Worm (Caenorhabditis elegans) whole organism, L4 larva: ENCODE data around the gene clh-3.

Experiments used
- D1046.2 ChIP-seq: fragments of 200-800 bp; sonication (Bioruptor generic); IDR thresholded peaks from 2 replicates; pipeline ENCODE4 v1.3.6; 2022; ENCODE audit warnings: missing genetic modification characterization, missing compliant biosample characterization
- T20F7.1 ChIP-seq: fragments of 200-800 bp; sonication (Bioruptor generic); optimal IDR thresholded peaks from 2 replicates; lab custom pipeline; 2018; ENCODE audit warnings: mild to moderate bottlenecking, missing genetic modification characterization, missing compliant biosample characterization
- Y105C5A.15 ChIP-seq: fragments of 200-800 bp; sonication (Bioruptor generic); IDR thresholded peaks from 2 replicates; pipeline ENCODE4 v1.3.6; 2022; ENCODE audit warnings: missing genetic modification characterization, missing compliant biosample characterization
- Y48G9A.11 ChIP-seq: fragments of 200-800 bp; sonication (Bioruptor generic); IDR thresholded peaks from 2 replicates; pipeline ENCODE4 v1.3.6; 2022; ENCODE audit warnings: missing genetic modification reagents, missing genetic modification characterization, missing compliant biosample characterization
- Y5F2A.4 ChIP-seq: fragments of 200-800 bp; sonication (Bioruptor generic); optimal IDR thresholded peaks from 2 replicates; lab custom pipeline; 2018; ENCODE audit warnings: mild to moderate bottlenecking, missing genetic modification characterization, missing compliant biosample characterization
- ZK337.2 ChIP-seq: fragments of 200-800 bp; sonication (Bioruptor generic); IDR thresholded peaks from 2 replicates; pipeline ENCODE4 v1.3.6; 2022; ENCODE audit warnings: missing genetic modification reagents, missing genetic modification characterization, missing compliant biosample characterization
- aly-2 ChIP-seq: sonication (generic microtip); optimal IDR thresholded peaks from 2 replicates; lab custom pipeline; 2018; ENCODE audit warnings: missing biosample characterization, missing genetic modification characterization
- ama-1 ChIP-seq: fragments of 150-350 bp; optimal IDR thresholded peaks from 2 replicates; lab custom pipeline; 2014; ENCODE audit warnings: inconsistent platforms, mixed read lengths
- ceh-32 ChIP-seq: sonication (generic microtip); optimal IDR thresholded peaks from 2 replicates; lab custom pipeline; 2016; ENCODE audit warnings: mild to moderate bottlenecking, missing genetic modification characterization, missing compliant biosample characterization; ENCODE audit not compliant: poor library complexity
- ceh-44 ChIP-seq: fragments of 200-800 bp; sonication (Bioruptor generic); IDR thresholded peaks from 2 replicates; pipeline ENCODE4 v1.3.6; 2022; ENCODE audit warnings: missing genetic modification reagents, missing genetic modification characterization, missing compliant biosample characterization
- ceh-82 ChIP-seq: sonication (generic microtip); optimal IDR thresholded peaks from 2 replicates; lab custom pipeline; 2017; ENCODE audit warnings: missing biosample characterization, missing genetic modification characterization
- ces-1 ChIP-seq: fragments of 150-350 bp; sonication (generic microtip); optimal IDR thresholded peaks from 4 replicates; lab custom pipeline; 2014; ENCODE audit warnings: missing biosample characterization, missing genetic modification reagents, missing genetic modification characterization
- cey-2 ChIP-seq: sonication (generic microtip); optimal IDR thresholded peaks from 3 replicates; lab custom pipeline; 2017; ENCODE audit warnings: missing genetic modification characterization, mild to moderate bottlenecking, missing compliant biosample characterization, antibody characterized with exemption, borderline replicate concordance; ENCODE audit not compliant: insufficient read depth
- ctbp-1 ChIP-seq: fragments of 200-800 bp; sonication (Bioruptor generic); IDR thresholded peaks from 2 replicates; pipeline ENCODE4 v1.3.6; 2022; ENCODE audit warnings: missing genetic modification reagents, missing genetic modification characterization, missing compliant biosample characterization
- dmd-6 ChIP-seq: fragments of 200-800 bp; sonication (Bioruptor generic); IDR thresholded peaks from 2 replicates; pipeline ENCODE4 v1.3.6; 2022; ENCODE audit warnings: missing genetic modification reagents, missing genetic modification characterization, missing compliant biosample characterization
- dmd-8 ChIP-seq: fragments of 200-800 bp; sonication (Bioruptor generic); IDR thresholded peaks from 2 replicates; pipeline ENCODE4 v1.3.6; 2022; ENCODE audit warnings: missing genetic modification characterization, missing compliant biosample characterization
- dve-1 ChIP-seq: sonication (generic microtip); optimal IDR thresholded peaks from 2 replicates; lab custom pipeline; 2017; ENCODE audit warnings: antibody characterized with exemption, mild to moderate bottlenecking, missing genetic modification characterization, missing compliant biosample characterization; ENCODE audit not compliant: insufficient read depth
- fkh-10 ChIP-seq: fragments of 150-350 bp; optimal IDR thresholded peaks from 2 replicates; lab custom pipeline; 2014; ENCODE audit warnings: missing biosample characterization, missing genetic modification reagents, missing genetic modification characterization
- fos-1 ChIP-seq: fragments of 150-350 bp; optimal IDR thresholded peaks from 2 replicates; lab custom pipeline; 2014; ENCODE audit warnings: missing biosample characterization, missing genetic modification characterization
- hif-1 ChIP-seq, 2 experiments: sonication (generic microtip); optimal IDR thresholded peaks; 2 replicates each; lab custom pipeline; 2016 to 2017; ENCODE audit warnings: missing compliant biosample characterization in 2 of 2, missing genetic modification characterization in 2 of 2, missing genetic modification reagents in 2 of 2, missing genotype in 2 of 2, mild to moderate bottlenecking in 1 of 2
- hlh-11 ChIP-seq: fragments of 200-800 bp; sonication (Bioruptor generic); optimal IDR thresholded peaks from 2 replicates; lab custom pipeline; 2018; ENCODE audit warnings: mild to moderate bottlenecking, missing genetic modification characterization, missing compliant biosample characterization
- hlh-30 ChIP-seq: sonication (generic microtip); optimal IDR thresholded peaks from 2 replicates; lab custom pipeline; 2017; ENCODE audit warnings: antibody characterized with exemption, mild to moderate bottlenecking, missing genetic modification characterization, missing compliant biosample characterization; ENCODE audit not compliant: insufficient read depth
- lin-13 ChIP-seq: fragments of 150-350 bp; optimal IDR thresholded peaks from 2 replicates; lab custom pipeline; 2014; ENCODE audit warnings: missing biosample characterization, missing genetic modification reagents, missing genetic modification characterization
- lin-29 ChIP-seq: fragments of 200-800 bp; sonication (Bioruptor generic); IDR thresholded peaks from 2 replicates; pipeline ENCODE4 v1.3.6; 2022; ENCODE audit warnings: missing genetic modification reagents, missing genetic modification characterization, missing compliant biosample characterization
- lir-3 ChIP-seq: sonication (generic microtip); optimal IDR thresholded peaks from 2 replicates; lab custom pipeline; 2016; ENCODE audit warnings: mild to moderate bottlenecking, missing genetic modification characterization, missing compliant biosample characterization
- lsy-2 ChIP-seq, 2 experiments: fragments of 150-350 bp in 1 of 2; sonication (generic microtip) in 1 of 2; optimal IDR thresholded peaks; 2 replicates each; lab custom pipeline; 2014 to 2017; ENCODE audit warnings: missing biosample characterization in 2 of 2, missing genetic modification characterization in 2 of 2
- madf-9 ChIP-seq: fragments of 200-800 bp; sonication (Bioruptor generic); conservative IDR thresholded peaks from 2 replicates; pipeline ENCODE4 v1.3.6; 2022; ENCODE audit warnings: missing genetic modification reagents, missing genetic modification characterization, missing compliant biosample characterization
- mdl-1 ChIP-seq, 2 experiments: fragments of 150-350 bp in 1 of 2; sonication (generic microtip) in 1 of 2; optimal IDR thresholded peaks; 2 replicates each; lab custom pipeline; 2014 to 2017; ENCODE audit warnings: missing biosample characterization in 2 of 2, missing genetic modification characterization in 2 of 2
- mep-1 ChIP-seq: fragments of 150-350 bp; sonication (generic microtip); optimal IDR thresholded peaks from 3 replicates; lab custom pipeline; 2014; ENCODE audit warnings: missing biosample characterization, missing genetic modification characterization
- mxl-2 ChIP-seq: fragments of 200-800 bp; sonication (Bioruptor generic); conservative IDR thresholded peaks from 2 replicates; pipeline ENCODE4 v1.3.6; 2022; ENCODE audit warnings: missing genetic modification reagents, missing genetic modification characterization, missing compliant biosample characterization
- nhr-10 ChIP-seq: fragments of 150-350 bp; optimal IDR thresholded peaks from 2 replicates; lab custom pipeline; 2014; ENCODE audit warnings: missing biosample characterization, missing genetic modification characterization
- nhr-102 ChIP-seq: sonication (generic microtip); optimal IDR thresholded peaks from 2 replicates; lab custom pipeline; 2016; ENCODE audit warnings: mild to moderate bottlenecking, missing genetic modification characterization, moderate library complexity, missing compliant biosample characterization
- nhr-41 ChIP-seq: fragments of 200-800 bp; sonication (Bioruptor generic); IDR thresholded peaks from 2 replicates; pipeline ENCODE4 v1.3.6; 2022; ENCODE audit warnings: missing genetic modification reagents, missing genetic modification characterization, missing compliant biosample characterization
- nhr-48 ChIP-seq: sonication (generic microtip); optimal IDR thresholded peaks from 2 replicates; lab custom pipeline; 2016; ENCODE audit warnings: mild to moderate bottlenecking, missing genetic modification characterization, missing compliant biosample characterization
- nhr-6 ChIP-seq: fragments of 150-350 bp; optimal IDR thresholded peaks from 2 replicates; lab custom pipeline; 2014; ENCODE audit warnings: missing biosample characterization, missing genetic modification characterization
- nhr-77 ChIP-seq: fragments of 150-350 bp; optimal IDR thresholded peaks from 2 replicates; lab custom pipeline; 2014; ENCODE audit warnings: missing biosample characterization, missing genetic modification characterization
- pha-4 ChIP-seq, 2 experiments: fragments of 150-350 bp in 1 of 2; fragments of 200-800 bp in 1 of 2; sonication (Bioruptor generic) in 1 of 2; IDR thresholded peaks in 1 of 2; optimal IDR thresholded peaks in 1 of 2; 2 replicates each; pipeline versions ENCODE4 v1.3.6 to Lab custom; 2014 to 2022; ENCODE audit warnings: missing genetic modification characterization in 2 of 2, missing genetic modification reagents in 2 of 2, missing biosample characterization in 1 of 2, missing compliant biosample characterization in 1 of 2
- php-3 ChIP-seq: fragments of 200-800 bp; sonication (Bioruptor generic); IDR thresholded peaks from 2 replicates; pipeline ENCODE4 v1.3.6; 2022; ENCODE audit warnings: missing genetic modification reagents, missing genetic modification characterization, missing compliant biosample characterization
- pqm-1 ChIP-seq: sonication (generic microtip); optimal IDR thresholded peaks from 2 replicates; lab custom pipeline; 2017; ENCODE audit warnings: missing biosample characterization, missing genetic modification characterization
- rbr-2 ChIP-seq: sonication (generic microtip); optimal IDR thresholded peaks from 2 replicates; lab custom pipeline; 2016; ENCODE audit warnings: missing genotype, missing genetic modification characterization, missing compliant biosample characterization
- sdz-12 ChIP-seq: fragments of 200-800 bp; sonication (Bioruptor generic); optimal IDR thresholded peaks from 2 replicates; lab custom pipeline; 2018; ENCODE audit warnings: mild to moderate bottlenecking, missing genetic modification characterization, missing compliant biosample characterization
- set-16 ChIP-seq: fragments of 200-800 bp; sonication (Bioruptor generic); IDR thresholded peaks from 2 replicates; pipeline ENCODE4 v1.3.6; 2022; ENCODE audit warnings: missing genetic modification reagents, missing genetic modification characterization, missing compliant biosample characterization
- snpc-1.2 ChIP-seq: fragments of 200-800 bp; sonication (Bioruptor generic); IDR thresholded peaks from 2 replicates; pipeline ENCODE4 v1.3.6; 2022; ENCODE audit warnings: missing genetic modification reagents, missing genetic modification characterization, missing compliant biosample characterization
- spr-1 ChIP-seq: sonication (generic microtip); optimal IDR thresholded peaks from 2 replicates; lab custom pipeline; 2016; ENCODE audit warnings: mild to moderate bottlenecking, missing genetic modification characterization, missing compliant biosample characterization
- unc-130 ChIP-seq: sonication (generic microtip); optimal IDR thresholded peaks from 2 replicates; lab custom pipeline; 2016; ENCODE audit warnings: missing genetic modification reagents, missing genetic modification characterization, missing compliant biosample characterization
- ztf-7 ChIP-seq: fragments of 150-350 bp; optimal IDR thresholded peaks from 2 replicates; lab custom pipeline; 2014; ENCODE audit warnings: missing biosample characterization, missing genetic modification characterization

clh-3 gene

ce11 chrII:7264675-7265074 lies 39.0 kb upstream of the clh-3 start (continued):
- TF ChIP-seq D1046.2 (GFP tag; lab: Robert Waterston, UW), result no peak
- no peak for TF ChIP-seq rbr-2 (tag; lab: Kevin White, UChicago)
- no peak for TF ChIP-seq Y48G9A.11 (GFP tag; lab: Robert Waterston, UW)
- no peak for TF ChIP-seq pha-4 (GFP tag; IDR thresholded peaks at IDR 0.05; lab: Robert Waterston, UW)
- no peak for TF ChIP-seq pha-4 (tag; optimal IDR thresholded peaks at IDR 0.05; lab: Kevin White, UChicago)
- TF ChIP-seq fkh-10 (GFP tag; lab: Kevin White, UChicago), result no peak
- no peak for TF ChIP-seq cey-2
- no peak for TF ChIP-seq dmd-8 (GFP tag; lab: Robert Waterston, UW)
- TF ChIP-seq ces-1 (GFP tag; lab: Kevin White, UChicago), result no peak

- TF ChIP-seq Y105C5A.15 (GFP tag; lab: Robert Waterston, UW), result no peak
- TF ChIP-seq ctbp-1, result no peak
- no peak for TF ChIP-seq set-16 (GFP tag; lab: Robert Waterston, UW)
- TF ChIP-seq pha-4 (GFP tag; IDR thresholded peaks at IDR 0.05; lab: Robert Waterston, UW), result no peak
- no peak for TF ChIP-seq pha-4 (tag; optimal IDR thresholded peaks at IDR 0.05; lab: Kevin White, UChicago)
- no peak for TF ChIP-seq Y5F2A.4 (GFP tag; lab: Kevin White, UChicago)
- TF ChIP-seq ceh-44 (GFP tag; lab: Robert Waterston, UW), result no peak
- TF ChIP-seq nhr-48 (tag; lab: Kevin White, UChicago), result no peak
- no peak for TF ChIP-seq ZK337.2 (GFP tag; lab: Robert Waterston, UW)
- no peak for TF ChIP-seq php-3 (GFP tag; lab: Robert Waterston, UW)
- no peak for TF ChIP-seq nhr-10 (tag; lab: Kevin White, UChicago)
- no peak for TF ChIP-seq ceh-32 (tag; lab: Kevin White, UChicago)
- no peak for TF ChIP-seq madf-9 (GFP tag; lab: Robert Waterston, UW)
Observed at ce11 chrII:7261854-7262253, 36.1 kb upstream of the clh-3 start, which contains the start of gene C30G12.4. C30G12.4 (plus strand) TSS chrII:7262154.

ce11 chrII:7255614-7256162 lies 30.0 kb upstream of the clh-3 start, which contains the start of gene F32A5.8:
F32A5.8 (plus strand) TSS chrII:7256112.
- TF ChIP-seq nhr-6 (peak; percentile 76), unc-130 (GFP tag; lab: Kevin White, UChicago) (no peak), hif-1 (tag; optimal IDR thresholded peaks at IDR 0.05; lab: Kevin White, UChicago) (no peak), ztf-7 (no peak), mep-1 (tag; lab: Kevin White, UChicago) (peak; percentile 49), nhr-41 (GFP tag; lab: Robert Waterston, UW) (no peak), ama-1 (lab: Kevin White, UChicago) (peak; percentile 45), hlh-11 (tag; lab: Kevin White, UChicago) (peak; percentile 71), nhr-102 (tag; lab: Kevin White, UChicago) (peak; percentile 51), T20F7.1 (GFP tag; lab: Kevin White, UChicago) (peak; percentile 64), mdl-1 (tag; optimal IDR thresholded peaks at IDR 0.05; lab: Kevin White, UChicago) (peak in 1 of 2 experiments; percentile 17), pqm-1 (tag; lab: Kevin White, UChicago) (peak; percentile 69), sdz-12 (no peak), dmd-6 (GFP tag; lab: Robert Waterston, UW) (peak; percentile 72), nhr-77 (tag; lab: Kevin White, UChicago) (peak; percentile 54), aly-2 (no peak), hlh-30 (peak; percentile 0), lsy-2 (tag; optimal IDR thresholded peaks at IDR 0.05; lab: Kevin White, UChicago) (peak in 1 of 2 experiments; percentile 51), lin-29 (no peak), fos-1 (tag; lab: Kevin White, UChicago) (no peak), mxl-2 (GFP tag; lab: Robert Waterston, UW) (no peak), pha-4 (GFP tag; IDR thresholded peaks at IDR 0.05; lab: Robert Waterston, UW) (no peak), pha-4 (tag; optimal IDR thresholded peaks at IDR 0.05; lab: Kevin White, UChicago) (peak; percentile 81), snpc-1.2 (no peak), lin-13 (GFP tag; lab: Kevin White, UChicago) (no peak), ceh-82 (tag; lab: Kevin White, UChicago) (no peak), nhr-48 (tag; lab: Kevin White, UChicago) (no peak), dve-1 (tag; lab: Kevin White, UChicago) (peak; percentile 84), spr-1 (tag; lab: Kevin White, UChicago) (no peak), lir-3 (tag; lab: Kevin White, UChicago) (no peak)
